Fruit fly (Drosophila melanogaster) whole organism, wandering third instar larva: ENCODE data around the gene dsf.

Source experiments
- Abd-B ChIP-seq: fragments of >200 bp; optimal IDR thresholded peaks from 2 replicates; lab custom pipeline; 2017; ENCODE audit warnings: missing biosample characterization, missing genetic modification characterization
- CG32264 ChIP-seq: fragments of 200-800 bp; sonication (Bioruptor generic); optimal IDR thresholded peaks from 2 replicates; lab custom pipeline; 2016; ENCODE audit warnings: missing biosample characterization, missing genetic modification characterization
- CG9705 ChIP-seq: fragments of 200-800 bp; sonication (Bioruptor generic); optimal IDR thresholded peaks from 2 replicates; lab custom pipeline; 2018; ENCODE audit warnings: missing biosample characterization, mild to moderate bottlenecking, missing genetic modification characterization
- Dfd ChIP-seq: fragments of >200 bp; optimal IDR thresholded peaks from 2 replicates; lab custom pipeline; 2017; ENCODE audit warnings: missing biosample characterization, missing genetic modification characterization
- Dif ChIP-seq: fragments of 200-275, 200-300 bp; sonication (Bioruptor generic); optimal IDR thresholded peaks from 2 replicates; lab custom pipeline; 2018; ENCODE audit warnings: missing biosample characterization, missing genetic modification characterization; ENCODE audit not compliant: partially characterized antibody
- GATAd ChIP-seq: sonication (Bioruptor generic); optimal IDR thresholded peaks from 2 replicates; lab custom pipeline; 2016; ENCODE audit warnings: missing biosample characterization, missing genetic modification characterization
- HLH106 ChIP-seq: fragments of 200-800 bp; optimal IDR thresholded peaks from 3 replicates; lab custom pipeline; 2019; ENCODE audit warnings: missing biosample characterization, mild to moderate bottlenecking, missing genetic modification characterization, moderate library complexity
- Hnf4 ChIP-seq: fragments of 200-800 bp; sonication (Bioruptor generic); optimal IDR thresholded peaks from 2 replicates; lab custom pipeline; 2016; ENCODE audit warnings: missing biosample characterization, mild to moderate bottlenecking, missing genetic modification characterization
- Hr78 ChIP-seq: fragments of >200 bp; optimal IDR thresholded peaks from 2 replicates; lab custom pipeline; 2017; ENCODE audit warnings: missing biosample characterization, missing genetic modification characterization
- Hr83 ChIP-seq: fragments of 200-300 bp; sonication (Bioruptor generic); optimal IDR thresholded peaks from 2 replicates; lab custom pipeline; 2016; ENCODE audit warnings: missing biosample characterization, mild to moderate bottlenecking, missing genetic modification characterization, moderate library complexity; ENCODE audit not compliant: poor library complexity, severe bottlenecking
- Jra ChIP-seq: sonication (Bioruptor generic); optimal IDR thresholded peaks from 2 replicates; lab custom pipeline; 2016; ENCODE audit warnings: missing biosample characterization, missing genetic modification characterization
- Mio ChIP-seq: sonication (Bioruptor generic); optimal IDR thresholded peaks from 2 replicates; lab custom pipeline; 2016; ENCODE audit warnings: missing biosample characterization, missing genetic modification characterization
- N ChIP-seq: fragments of >200 bp; optimal IDR thresholded peaks from 2 replicates; lab custom pipeline; 2018; ENCODE audit warnings: missing biosample characterization, missing external identifiers, missing genetic modification characterization
- OdsH ChIP-seq: fragments of 200-800 bp; sonication (Bioruptor generic); optimal IDR thresholded peaks from 2 replicates; lab custom pipeline; 2016; ENCODE audit warnings: missing biosample characterization, mild to moderate bottlenecking, missing genetic modification characterization
- Rel ChIP-seq, 2 experiments: fragments of 200-800 bp; sonication (Bioruptor generic) in 1 of 2; optimal IDR thresholded peaks; 2 replicates in 1 of 2; 3 replicates in 1 of 2; lab custom pipeline; 2016 to 2019; ENCODE audit warnings: mild to moderate bottlenecking in 2 of 2, missing biosample characterization in 2 of 2, missing genetic modification characterization in 2 of 2, moderate library complexity in 1 of 2
- Sp1 ChIP-seq: fragments of 200-800 bp; sonication (Bioruptor generic); optimal IDR thresholded peaks from 3 replicates; lab custom pipeline; 2019; ENCODE audit warnings: missing biosample characterization, mild to moderate bottlenecking, missing genetic modification characterization, moderate library complexity
- br ChIP-seq: fragments of 200-800 bp; sonication (Bioruptor generic); optimal IDR thresholded peaks from 2 replicates; lab custom pipeline; 2016; ENCODE audit warnings: missing biosample characterization, missing genetic modification characterization
- brk ChIP-seq: fragments of 200-800 bp; sonication (Bioruptor generic); optimal IDR thresholded peaks from 2 replicates; lab custom pipeline; 2016; ENCODE audit warnings: missing biosample characterization, mild to moderate bottlenecking, missing genetic modification characterization
- dl ChIP-seq, 2 experiments: fragments of 175-275, 200-275 bp in 1 of 2; fragments of 200-275 bp in 1 of 2; sonication (Bioruptor generic); optimal IDR thresholded peaks; lab custom pipeline; 2018; ENCODE audit warnings: mild to moderate bottlenecking in 2 of 2, missing biosample characterization in 2 of 2, missing genetic modification characterization in 2 of 2, moderate library complexity in 2 of 2; ENCODE audit not compliant: partially characterized antibody in 2 of 2, insufficient read depth in 1 of 2
- dmrt93B ChIP-seq: fragments of 200-800 bp; sonication (Bioruptor generic); optimal IDR thresholded peaks from 2 replicates; lab custom pipeline; 2018; ENCODE audit warnings: missing biosample characterization, mild to moderate bottlenecking, missing genetic modification characterization
- ey ChIP-seq: fragments of 200-800 bp; sonication (Bioruptor generic); optimal IDR thresholded peaks from 2 replicates; lab custom pipeline; 2016; ENCODE audit warnings: missing biosample characterization, missing genetic modification characterization
- foxo ChIP-seq, 2 experiments: fragments of 200-800 bp; sonication (Bioruptor generic); optimal IDR thresholded peaks; 2 replicates in 1 of 2; 3 replicates in 1 of 2; lab custom pipeline; 2016 to 2017; ENCODE audit warnings: missing biosample characterization in 2 of 2, missing genetic modification characterization in 2 of 2
- fru ChIP-seq: fragments of 200-800 bp; sonication (Bioruptor generic); optimal IDR thresholded peaks from 3 replicates; lab custom pipeline; 2016; ENCODE audit warnings: missing biosample characterization, mild to moderate bottlenecking, missing genetic modification characterization
- h ChIP-seq: fragments of 200-800 bp; sonication (Bioruptor generic); optimal IDR thresholded peaks from 3 replicates; lab custom pipeline; 2016; ENCODE audit warnings: missing biosample characterization, mild to moderate bottlenecking, missing genetic modification characterization
- jim ChIP-seq: fragments of 175-275, 200-325 bp; sonication (Bioruptor generic); optimal IDR thresholded peaks from 2 replicates; lab custom pipeline; 2016; ENCODE audit warnings: missing biosample characterization, mild to moderate bottlenecking, missing genetic modification characterization
- pan ChIP-seq: fragments of >200 bp; optimal IDR thresholded peaks from 2 replicates; lab custom pipeline; 2017
- rgr ChIP-seq: fragments of 200-800 bp; sonication (Bioruptor generic); optimal IDR thresholded peaks from 3 replicates; lab custom pipeline; 2016; ENCODE audit warnings: missing biosample characterization, mild to moderate bottlenecking, missing genetic modification characterization
- sage ChIP-seq: fragments of 200-800 bp; sonication (Bioruptor generic); optimal IDR thresholded peaks from 2 replicates; lab custom pipeline; 2016; ENCODE audit warnings: missing biosample characterization, mild to moderate bottlenecking, missing genetic modification characterization
- tai ChIP-seq: sonication (Bioruptor generic); optimal IDR thresholded peaks from 2 replicates; lab custom pipeline; 2016; ENCODE audit warnings: missing biosample characterization, missing genetic modification characterization
- usp ChIP-seq: fragments of >200 bp; optimal IDR thresholded peaks from 2 replicates; lab custom pipeline; 2017; ENCODE audit warnings: missing biosample characterization, missing genetic modification characterization

The dsf gene

DNA sequence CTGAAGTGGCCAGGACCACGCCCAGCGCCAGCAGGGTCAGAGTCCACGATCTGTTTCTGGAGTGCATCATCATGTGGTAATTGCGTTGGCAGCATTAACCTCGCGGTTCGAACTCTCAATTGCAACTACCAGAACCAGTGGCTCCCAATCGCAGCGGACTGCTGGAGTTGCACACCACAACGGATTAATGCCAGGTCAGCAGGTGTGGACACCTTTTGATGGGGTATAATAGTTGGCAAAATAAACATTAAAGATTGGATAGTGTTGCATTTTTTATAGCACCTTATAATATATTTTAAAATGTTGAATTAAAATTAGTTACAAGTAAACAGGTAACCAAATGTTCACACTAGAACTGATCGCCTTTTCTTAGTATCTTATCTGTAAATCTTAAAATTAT lies 38.5 kb downstream of the dsf start:
- TF ChIP-seq sage (no peak), Dif (GFP tag; lab: Kevin White, UChicago) (no peak), rgr (GFP tag; lab: Kevin White, UChicago) (no peak), br (GFP tag; lab: Kevin White, UChicago) (no peak), Abd-B (GFP tag; lab: Kevin White, UChicago) (no peak), brk (GFP tag; lab: Kevin White, UChicago) (no peak), fru (GFP tag; lab: Kevin White, UChicago) (no peak), pan (lab: Kevin White, UChicago) (no peak), HLH106 (tag; lab: Kevin White, UChicago) (no peak)

DNA sequence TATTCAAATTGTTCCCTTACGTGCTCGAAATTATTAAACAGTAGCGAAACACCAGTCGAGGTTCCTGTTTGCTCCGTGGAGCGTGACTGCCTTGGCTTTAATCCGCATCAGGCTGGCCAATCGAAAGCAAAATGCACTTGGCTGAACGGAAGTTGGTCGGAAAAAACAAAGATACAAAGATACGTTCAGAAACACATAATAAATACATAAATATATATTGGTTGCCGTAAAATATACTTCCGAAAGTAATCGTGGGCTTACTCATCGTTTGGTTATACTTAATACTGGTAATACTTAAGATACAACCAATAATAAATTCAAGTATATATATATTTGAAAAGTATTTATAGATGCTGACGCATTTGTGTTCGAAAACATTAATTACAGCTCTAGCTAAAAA lies 39.1 kb downstream of the dsf start, which contains the start of gene psd:
Gene psd, minus strand, starts transcription at position 101 of the 400 bp plus-strand sequence.
- TF ChIP-seq GATAd (GFP tag; lab: Kevin White, UChicago) (no peak), Mio (GFP tag; lab: Kevin White, UChicago) (no peak), h (no peak), CG9705 (GFP tag; lab: Kevin White, UChicago) (no peak), fru (GFP tag; lab: Kevin White, UChicago) (no peak), pan (lab: Kevin White, UChicago) (no peak), Hr83 (GFP tag; lab: Kevin White, UChicago) (no peak), foxo (GFP tag; optimal IDR thresholded peaks at IDR 0.05; lab: Kevin White, UChicago) (no peak), dl (GFP tag; optimal IDR thresholded peaks at IDR 0.05; lab: Kevin White, UChicago; ENCODE audit: insufficient read depth in 1 of 2, partially characterized antibody in 2 of 2) (no peak), N (GFP tag; lab: Kevin White, UChicago) (no peak), tai (GFP tag; lab: Kevin White, UChicago) (no peak)

DNA sequence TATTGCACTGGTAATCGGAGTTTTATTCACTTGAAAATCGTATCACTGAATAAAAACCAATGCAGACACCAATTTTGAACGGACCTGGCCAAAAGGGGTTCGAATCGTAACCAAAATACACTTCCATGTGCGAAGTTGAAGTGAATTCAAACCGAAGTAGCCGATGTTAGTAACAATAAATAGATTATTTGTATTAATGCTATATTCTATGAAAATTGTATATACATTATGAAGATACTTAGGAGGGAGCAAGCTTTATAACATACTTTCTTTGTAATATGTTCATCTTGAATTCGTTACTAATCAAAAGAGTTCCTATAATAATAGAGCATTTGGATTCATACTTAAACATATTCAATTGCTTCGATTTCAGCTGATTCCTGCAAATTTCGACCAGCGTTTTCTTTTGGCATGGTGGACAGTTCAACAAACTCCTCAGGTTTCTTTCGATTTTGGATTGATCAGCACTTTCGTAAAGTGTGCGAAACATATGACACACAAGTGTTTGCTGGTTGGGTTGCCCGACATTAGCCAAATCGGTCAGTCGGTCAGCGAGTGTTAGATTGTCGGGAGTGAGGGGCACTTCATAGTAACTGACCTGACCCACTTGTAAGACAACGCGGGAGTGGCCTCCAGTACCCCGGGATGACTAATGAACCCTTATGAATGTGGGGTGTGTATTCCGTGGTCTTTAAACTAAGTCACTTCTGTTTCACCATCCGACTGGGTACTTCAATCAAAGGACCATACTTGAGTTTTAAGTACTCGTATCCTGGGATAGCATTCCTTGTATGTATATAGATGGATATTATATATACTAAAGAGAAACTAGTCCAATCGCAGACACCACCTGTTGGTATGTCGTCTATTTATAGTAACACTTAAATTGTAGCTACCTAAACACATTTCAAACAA lies 42.2 kb downstream of the dsf start, which contains the start of the genes CG13992 and Ucp4C:
Gene CG13992, minus strand, starts transcription at position 51 of the 915 bp plus-strand sequence.
Gene Ucp4C, plus strand, starts transcription at position 865 of the 915 bp plus-strand sequence.
- TF ChIP-seq GATAd (GFP tag; lab: Kevin White, UChicago) (no peak), Jra (no peak), Abd-B (GFP tag; lab: Kevin White, UChicago) (no peak), Hr83 (GFP tag; lab: Kevin White, UChicago) (no peak), usp (no peak), br (GFP tag; lab: Kevin White, UChicago) (no peak), dl (GFP tag; optimal IDR thresholded peaks at IDR 0.05; lab: Kevin White, UChicago; ENCODE audit: insufficient read depth in 1 of 2, partially characterized antibody in 2 of 2) (no peak), Sp1 (GFP tag; lab: Kevin White, UChicago) (no peak), fru (GFP tag; lab: Kevin White, UChicago) (no peak), Hr78 (GFP tag; lab: Kevin White, UChicago) (no peak), CG32264 (GFP tag; lab: Kevin White, UChicago) (no peak), brk (GFP tag; lab: Kevin White, UChicago) (no peak), Mio (GFP tag; lab: Kevin White, UChicago) (no peak), dmrt93B (no peak), Hnf4 (GFP tag; lab: Kevin White, UChicago) (no peak), Rel (GFP tag; optimal IDR thresholded peaks at IDR 0.05; lab: Kevin White, UChicago) (no peak), Rel (tag; optimal IDR thresholded peaks at IDR 0.05; lab: Kevin White, UChicago) (no peak)

- no peak for TF ChIP-seq Jra
- no peak for TF ChIP-seq OdsH (GFP tag; lab: Kevin White, UChicago)
- TF ChIP-seq fru (GFP tag; lab: Kevin White, UChicago): no peak
- TF ChIP-seq Abd-B (GFP tag; lab: Kevin White, UChicago): no peak
- TF ChIP-seq ey: no peak
- TF ChIP-seq tai (GFP tag; lab: Kevin White, UChicago): no peak
- TF ChIP-seq jim (GFP tag; lab: Kevin White, UChicago): no peak
- no peak for TF ChIP-seq Hr78 (GFP tag; lab: Kevin White, UChicago)
- TF ChIP-seq Dfd (GFP tag; lab: Kevin White, UChicago): no peak
Measured at dm6 chr2L:5969559-5969958, 43.8 kb downstream of the dsf start, which contains the start of gene Ucp4B. TSS of gene Ucp4B (plus strand) at chr2L:5969859.
